Worm (Caenorhabditis elegans): ENCODE measurements around the gene F32D1.8.

F32D1.8 gene

DNA sequence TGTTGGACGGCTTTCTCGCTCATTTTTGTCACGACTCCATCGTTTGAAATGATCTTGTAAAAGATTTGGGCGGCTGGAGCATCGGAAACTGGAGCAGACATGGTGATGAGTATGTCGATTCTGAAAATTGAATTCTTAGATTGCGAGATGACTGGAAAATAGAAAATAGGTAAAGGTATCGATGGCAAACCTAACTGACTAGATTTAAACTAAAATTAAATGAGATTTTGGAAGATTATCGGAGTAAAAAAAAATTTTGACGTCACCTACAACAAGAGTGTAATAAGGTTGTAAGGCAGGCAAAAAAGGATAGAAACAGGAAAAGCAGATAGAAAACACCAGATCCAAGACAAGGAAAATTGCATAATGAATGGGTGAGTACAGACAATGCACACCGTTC lies 44.0 kb upstream of the F32D1.8 start, which contains the start of gene skr-14:
Gene skr-14 (minus strand): TSS at position 101 of the 400 bp plus-strand sequence.
- TF ChIP-seq mdl-1 (tag; optimal IDR thresholded peaks at IDR 0.05) (no peak), nhr-90 (tag; optimal IDR thresholded peaks at IDR 0.05; ENCODE audit: poor library complexity) (no peak), pax-3 (tag; optimal IDR thresholded peaks at IDR 0.05) (no peak), aly-2 (tag; optimal IDR thresholded peaks at IDR 0.05) (no peak), aha-1 (tag; optimal IDR thresholded peaks at IDR 0.05) (no peak), nhr-76 (tag; optimal IDR thresholded peaks at IDR 0.05) (no peak), tbx-2 (tag; optimal IDR thresholded peaks at IDR 0.05) (no peak), nhr-12 (tag; optimal IDR thresholded peaks at IDR 0.05) (no peak), nhr-20 (tag; optimal IDR thresholded peaks at IDR 0.05) (no peak), nhr-71 (tag; optimal IDR thresholded peaks at IDR 0.05) (no peak), fkh-10 (GFP tag; optimal IDR thresholded peaks at IDR 0.05) (no peak)

ce11 chrV:4419767-4420322 lies 42.3 kb upstream of the F32D1.8 start, which contains the start of the genes Y47D7A.7 and Y47D7A.2:
TSS of gene Y47D7A.7 (minus strand) at chrV:4419867.
TSS of gene Y47D7A.2 (plus strand) at chrV:4420272.
- TF ChIP-seq lin-35 (GFP tag; optimal IDR thresholded peaks at IDR 0.05): no peak

DNA sequence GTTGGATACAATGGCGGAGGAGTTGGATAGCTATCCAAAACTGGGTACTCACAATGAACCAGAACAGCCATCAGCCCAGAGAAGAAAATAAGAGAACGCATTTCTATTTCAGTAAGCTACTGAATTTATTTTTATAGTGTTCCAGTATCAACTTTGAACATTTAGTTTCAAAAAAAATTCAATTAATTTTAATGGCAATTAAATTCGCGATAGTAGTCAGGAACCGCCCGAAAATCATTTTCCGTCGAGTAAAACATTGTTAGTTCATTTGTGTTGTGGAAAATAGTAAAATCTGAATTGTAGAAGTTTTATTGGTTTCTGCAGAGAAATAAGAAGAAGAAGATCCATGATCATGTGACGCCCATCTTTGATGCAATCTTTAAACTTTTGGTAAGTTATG lies 40.6 kb upstream of the F32D1.8 start, which contains the start of gene Y47D7A.6:
Gene Y47D7A.6 (minus strand): TSS at position 101 of the 400 bp plus-strand sequence.
- TF ChIP-seq nhr-76 (tag; optimal IDR thresholded peaks at IDR 0.05) (no peak), ceh-82 (tag; optimal IDR thresholded peaks at IDR 0.05) (no peak), nhr-237 (tag; optimal IDR thresholded peaks at IDR 0.05) (no peak), nhr-90 (tag; optimal IDR thresholded peaks at IDR 0.05; ENCODE audit: poor library complexity) (no peak), mep-1 (tag; optimal IDR thresholded peaks at IDR 0.05) (no peak), ztf-4 (tag; optimal IDR thresholded peaks at IDR 0.05) (no peak), snu-23 (GFP tag; optimal IDR thresholded peaks at IDR 0.05) (no peak), nhr-11 (tag; optimal IDR thresholded peaks at IDR 0.05) (no peak), F16B12.6 (tag; optimal IDR thresholded peaks at IDR 0.05) (no peak), lin-35 (GFP tag; optimal IDR thresholded peaks at IDR 0.05) (no peak), blmp-1 (tag; optimal IDR thresholded peaks at IDR 0.05) (no peak), ceh-63 (GFP tag; optimal IDR thresholded peaks at IDR 0.05) (no peak), egl-27 (tag; optimal IDR thresholded peaks at IDR 0.05) (no peak), mef-2 (tag; optimal IDR thresholded peaks at IDR 0.05) (no peak), lin-39 (tag; optimal IDR thresholded peaks at IDR 0.05) (no peak), ztf-11 (tag; optimal IDR thresholded peaks at IDR 0.05) (no peak), nhr-19 (GFP tag; conservative IDR thresholded peaks at IDR 0.05) (no peak), isw-1 (GFP tag; IDR thresholded peaks at IDR 0.05) (no peak), nhr-47 (tag; optimal IDR thresholded peaks at IDR 0.05) (no peak), fkh-4 (tag; optimal IDR thresholded peaks at IDR 0.05; ENCODE audit: borderline replicate concordance) (no peak)

DNA sequence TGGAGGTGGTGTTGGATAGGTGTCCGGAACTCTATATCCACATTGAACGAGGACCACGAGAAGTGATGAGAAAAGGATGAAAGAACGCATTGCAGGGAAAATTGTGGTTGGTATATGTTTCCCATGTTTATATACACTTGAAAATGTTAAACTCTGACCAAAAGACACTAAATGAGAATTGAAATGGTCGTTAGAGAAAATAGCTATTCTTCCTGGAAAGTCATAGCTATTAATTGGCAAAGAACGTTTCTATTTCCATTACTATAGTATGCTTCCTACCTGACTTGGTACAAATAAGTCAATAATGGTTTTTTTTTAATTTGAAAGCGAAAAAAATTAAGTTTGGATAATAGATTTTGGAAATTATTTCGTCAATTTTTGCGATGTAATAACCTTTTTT lies 39.2 kb upstream of the F32D1.8 start, which contains the start of gene Y47D7A.18:
Gene Y47D7A.18 (minus strand): TSS at position 101 of the 400 bp plus-strand sequence.
- TF ChIP-seq ztf-4 (tag; optimal IDR thresholded peaks at IDR 0.05) (no peak), hlh-4 (tag; optimal IDR thresholded peaks at IDR 0.05) (no peak), pqm-1 (tag; optimal IDR thresholded peaks at IDR 0.05) (no peak), zip-4 (GFP tag; optimal IDR thresholded peaks at IDR 0.05) (no peak), ztf-11 (tag; optimal IDR thresholded peaks at IDR 0.05) (no peak)

DNA sequence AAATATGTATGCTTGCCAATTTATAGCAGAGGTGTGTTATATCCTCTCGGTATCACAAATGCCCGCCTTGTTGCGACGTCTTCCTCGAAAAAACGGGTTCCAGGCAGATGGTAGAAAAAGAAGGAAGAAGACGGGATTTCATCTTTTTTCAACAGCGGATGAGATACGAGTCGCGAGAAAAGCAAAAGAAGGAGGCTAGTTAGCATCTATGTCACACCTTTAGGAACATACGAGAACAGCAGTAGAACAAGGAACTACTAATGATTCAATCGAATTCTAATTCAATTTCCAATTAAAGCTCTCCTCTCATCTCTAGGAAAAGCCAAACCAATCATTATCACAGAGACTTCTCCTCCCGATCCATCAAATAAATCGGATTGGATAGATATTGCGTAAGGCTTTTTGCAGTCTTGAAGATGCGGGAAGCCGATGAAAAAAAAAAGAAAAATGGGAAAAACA lies 37.1 kb upstream of the F32D1.8 start, which contains the start of gene grl-5:
Gene grl-5 (minus strand): TSS at position 51 of the 459 bp plus-strand sequence.
- TF ChIP-seq ztf-11 (tag; optimal IDR thresholded peaks at IDR 0.05) (no peak), dsc-1 (tag; optimal IDR thresholded peaks at IDR 0.05) (no peak), sptf-1 (tag; optimal IDR thresholded peaks at IDR 0.05) (no peak), irx-1 (tag; optimal IDR thresholded peaks at IDR 0.05) (no peak), Y116A8C.19 (tag; optimal IDR thresholded peaks at IDR 0.05; ENCODE audit: borderline replicate concordance) (no peak), ceh-63 (GFP tag; optimal IDR thresholded peaks at IDR 0.05) (no peak), fkh-4 (tag; optimal IDR thresholded peaks at IDR 0.05; ENCODE audit: borderline replicate concordance) (no peak), F16B12.6 (tag; optimal IDR thresholded peaks at IDR 0.05) (no peak), swsn-7 (tag; optimal IDR thresholded peaks at IDR 0.05) (no peak), nhr-77 (tag; optimal IDR thresholded peaks at IDR 0.05) (no peak), C34B4.2 (tag; optimal IDR thresholded peaks at IDR 0.05) (no peak), sox-4 (tag; optimal IDR thresholded peaks at IDR 0.05) (no peak), mab-9 (GFP tag; IDR thresholded peaks at IDR 0.05) (no peak), mef-2 (tag; optimal IDR thresholded peaks at IDR 0.05) (no peak), sup-37 (GFP tag; optimal IDR thresholded peaks at IDR 0.05) (no peak), elt-2 (tag; optimal IDR thresholded peaks at IDR 0.05) (no peak), nhr-12 (tag; optimal IDR thresholded peaks at IDR 0.05) (no peak)
